Fruit fly (Drosophila melanogaster) whole organism, embryonic: ENCODE data around the gene Prm.

Experiments used
- Atf-2 ChIP-seq: fragments of 200-800 bp; sonication (Bioruptor generic); optimal IDR thresholded peaks from 2 replicates; lab custom pipeline; 2016; ENCODE audit warnings: missing biosample characterization, missing genetic modification characterization
- BtbVII ChIP-seq: fragments of 200-800 bp; sonication (Bioruptor generic); optimal IDR thresholded peaks from 3 replicates; lab custom pipeline; 2017; ENCODE audit warnings: missing biosample characterization, mild to moderate bottlenecking, missing genetic modification characterization
- C15 ChIP-seq: fragments of 200-800 bp; sonication (Bioruptor generic); IDR thresholded peaks from 3 replicates; pipeline ENCODE4 v1.3.6; 2022; ENCODE audit warnings: missing biosample characterization, missing genetic modification characterization
- CG10274 ChIP-seq: fragments of 200-800 bp; sonication (Bioruptor generic); optimal IDR thresholded peaks from 3 replicates; lab custom pipeline; 2017; ENCODE audit warnings: missing biosample characterization, mild to moderate bottlenecking, missing genetic modification characterization
- CG10565 ChIP-seq: fragments of 200-800 bp; sonication (Bioruptor generic); optimal IDR thresholded peaks from 3 replicates; lab custom pipeline; 2016; ENCODE audit warnings: missing biosample characterization, mild to moderate bottlenecking, missing genetic modification characterization
- CG10979 ChIP-seq: fragments of 200-800 bp; sonication (Bioruptor generic); optimal IDR thresholded peaks from 2 replicates; lab custom pipeline; 2018; ENCODE audit warnings: missing biosample characterization, mild to moderate bottlenecking, missing genetic modification characterization, moderate library complexity
- CG12391 ChIP-seq: fragments of 200-800 bp; sonication (Bioruptor generic); optimal IDR thresholded peaks from 3 replicates; lab custom pipeline; 2018; ENCODE audit warnings: missing biosample characterization, mild to moderate bottlenecking, missing genetic modification characterization, moderate library complexity
- CG13894 ChIP-seq: fragments of 200-800 bp; sonication (Bioruptor generic); optimal IDR thresholded peaks from 3 replicates; lab custom pipeline; 2018; ENCODE audit warnings: missing biosample characterization, mild to moderate bottlenecking, missing genetic modification characterization, moderate library complexity
- CG15696 ChIP-seq: fragments of 200-800 bp; sonication (Bioruptor generic); optimal IDR thresholded peaks from 2 replicates; lab custom pipeline; 2019; ENCODE audit warnings: missing biosample characterization, mild to moderate bottlenecking, missing genetic modification characterization, moderate library complexity
- CG17328 ChIP-seq: fragments of 200-800 bp; sonication (Bioruptor generic); IDR thresholded peaks from 2 replicates; pipeline ENCODE4 v1.3.6; 2022; ENCODE audit warnings: missing biosample characterization, missing genetic modification characterization
- CG31224 ChIP-seq: fragments of 200-800 bp; sonication (Bioruptor generic); IDR thresholded peaks from 2 replicates; pipeline ENCODE4 v1.3.6; 2022; ENCODE audit warnings: missing biosample characterization, missing genetic modification characterization
- CG31365 ChIP-seq: fragments of 200-800 bp; sonication (Bioruptor generic); optimal IDR thresholded peaks from 2 replicates; lab custom pipeline; 2018; ENCODE audit warnings: missing biosample characterization, mild to moderate bottlenecking, missing genetic modification characterization
- CG32532 ChIP-seq: fragments of 200-800 bp; sonication (Bioruptor generic); IDR thresholded peaks from 2 replicates; pipeline ENCODE4 v1.3.6; 2022; ENCODE audit warnings: missing biosample characterization, missing genetic modification characterization
- CG32772 ChIP-seq: fragments of 200-800 bp; sonication (Bioruptor generic); IDR thresholded peaks from 2 replicates; pipeline ENCODE4 v1.3.6; 2022; ENCODE audit warnings: missing biosample characterization, missing genetic modification characterization
- CG3726 ChIP-seq: fragments of 200-800 bp; sonication (Bioruptor generic); IDR thresholded peaks from 3 replicates; pipeline ENCODE4, ENCODE4 v1.3.6; 2022; ENCODE audit warnings: missing biosample characterization, missing genetic modification characterization
- CG3995 ChIP-seq: fragments of 200-800 bp; sonication (Bioruptor generic); optimal IDR thresholded peaks from 3 replicates; lab custom pipeline; 2016; ENCODE audit warnings: missing biosample characterization, missing genetic modification characterization
- CG6689 ChIP-seq: fragments of 200-800 bp; sonication (Bioruptor generic); IDR thresholded peaks from 2 replicates; pipeline ENCODE4 v1.3.6; 2022; ENCODE audit warnings: missing biosample characterization, missing genetic modification characterization
- CG7372 ChIP-seq: fragments of 200-800 bp; sonication (Bioruptor generic); IDR thresholded peaks from 2 replicates; pipeline ENCODE4 v1.3.6; 2022; ENCODE audit warnings: missing biosample characterization, missing genetic modification characterization
- CG7928 ChIP-seq: fragments of 200-800 bp; sonication (Bioruptor generic); optimal IDR thresholded peaks from 2 replicates; lab custom pipeline; 2017; ENCODE audit warnings: missing biosample characterization, mild to moderate bottlenecking, missing genetic modification characterization
- CG9727 ChIP-seq: fragments of 200-800 bp; sonication (Bioruptor generic); optimal IDR thresholded peaks from 3 replicates; lab custom pipeline; 2017; ENCODE audit warnings: missing biosample characterization, mild to moderate bottlenecking, missing genetic modification characterization
- CG9932 ChIP-seq: fragments of 200-800 bp; sonication (Bioruptor generic); IDR thresholded peaks from 2 replicates; pipeline ENCODE4 v1.3.6; 2022; ENCODE audit warnings: missing biosample characterization, missing genetic modification characterization
- D ChIP-seq, 2 experiments: fragments of 200-800 bp in 1 of 2; fragments of >200 bp in 1 of 2; sonication (Bioruptor generic) in 1 of 2; optimal IDR thresholded peaks; 2 replicates in 1 of 2; 3 replicates in 1 of 2; lab custom pipeline; 2017; ENCODE audit warnings: mild to moderate bottlenecking in 1 of 2, missing biosample characterization in 1 of 2, missing genetic modification characterization in 1 of 2, missing genetic modification reagents in 1 of 2
- Doc2 ChIP-seq: fragments of 200-800 bp; sonication (Bioruptor generic); IDR thresholded peaks from 2 replicates; pipeline ENCODE4 v1.3.6; 2022; ENCODE audit warnings: missing biosample characterization, missing genetic modification characterization
- Drgx ChIP-seq: fragments of 200-800 bp; sonication (Bioruptor generic); IDR thresholded peaks from 2 replicates; pipeline ENCODE4 v1.3.6; 2022; ENCODE audit warnings: missing biosample characterization, missing genetic modification characterization
- Hmr ChIP-seq: fragments of 200-800 bp; sonication (Bioruptor generic); optimal IDR thresholded peaks from 3 replicates; lab custom pipeline; 2017; ENCODE audit warnings: mild to moderate bottlenecking, missing biosample characterization, missing genetic modification reagents, missing genetic modification characterization
- MBD-R2 ChIP-seq: fragments of 200-800 bp; sonication (Bioruptor generic); IDR thresholded peaks from 2 replicates; pipeline ENCODE4 v1.3.6; 2022; ENCODE audit warnings: missing biosample characterization, missing genetic modification characterization
- Mes4 ChIP-seq: fragments of 200-800 bp; sonication (Bioruptor generic); optimal IDR thresholded peaks from 2 replicates; lab custom pipeline; 2016; ENCODE audit warnings: missing biosample characterization, missing genetic modification characterization
- Opbp ChIP-seq: fragments of 200-800 bp; sonication (Bioruptor generic); IDR thresholded peaks from 3 replicates; pipeline ENCODE4 v1.3.6; 2022; ENCODE audit warnings: missing biosample characterization, missing genetic modification characterization; ENCODE audit not compliant: partially characterized antibody
- Ravus ChIP-seq: fragments of 200-800 bp; sonication (Bioruptor generic); IDR thresholded peaks from 2 replicates; pipeline ENCODE4 v1.3.6; 2022; ENCODE audit warnings: missing biosample characterization, missing genetic modification characterization
- al ChIP-seq: fragments of 200-800 bp; sonication (Bioruptor generic); IDR thresholded peaks from 2 replicates; pipeline ENCODE4 v1.3.6; 2022; ENCODE audit warnings: missing biosample characterization, missing genetic modification characterization
- corto ChIP-seq: fragments of 200-800 bp; sonication (Bioruptor generic); optimal IDR thresholded peaks from 2 replicates; lab custom pipeline; 2016; ENCODE audit warnings: missing biosample characterization, mild to moderate bottlenecking, missing genetic modification characterization, moderate library complexity
- croc ChIP-seq: fragments of 200-800 bp; sonication (Bioruptor generic); conservative IDR thresholded peaks from 3 replicates; pipeline ENCODE4 v1.3.6; 2022; ENCODE audit warnings: missing biosample characterization, missing genetic modification characterization
- disco-r ChIP-seq: fragments of 200-800 bp; sonication (Bioruptor generic); optimal IDR thresholded peaks from 2 replicates; lab custom pipeline; 2016; ENCODE audit warnings: missing biosample characterization, missing genetic modification characterization
- dm ChIP-seq: fragments of 200-800 bp; sonication (Bioruptor generic); optimal IDR thresholded peaks from 3 replicates; lab custom pipeline; 2016; ENCODE audit warnings: missing biosample characterization, missing genetic modification characterization
- fd64A ChIP-seq: fragments of 200-800 bp; sonication (Bioruptor generic); optimal IDR thresholded peaks from 3 replicates; lab custom pipeline; 2018; ENCODE audit warnings: missing biosample characterization, mild to moderate bottlenecking, missing genetic modification characterization
- gsb-n ChIP-seq: fragments of 200-800 bp; sonication (Bioruptor generic); optimal IDR thresholded peaks from 3 replicates; lab custom pipeline; 2018; ENCODE audit warnings: missing biosample characterization, mild to moderate bottlenecking, missing genetic modification characterization
- kah ChIP-seq: fragments of 200-800 bp; sonication (Bioruptor generic); optimal IDR thresholded peaks from 2 replicates; lab custom pipeline; 2018; ENCODE audit warnings: missing biosample characterization, mild to moderate bottlenecking, missing genetic modification characterization
- maf-S ChIP-seq: fragments of 200-800 bp; sonication (Bioruptor generic); optimal IDR thresholded peaks from 2 replicates; lab custom pipeline; 2016; ENCODE audit warnings: missing biosample characterization, missing genetic modification characterization
- nom ChIP-seq: fragments of 200-800 bp; sonication (Bioruptor generic); optimal IDR thresholded peaks from 2 replicates; lab custom pipeline; 2017; ENCODE audit warnings: missing biosample characterization, missing genetic modification characterization, mild to moderate bottlenecking, moderate library complexity, missing genetic modification reagents
- pan ChIP-seq, 4 experiments: fragments of >200 bp in 3 of 4; fragments of 200-800 bp in 1 of 4; sonication (Bioruptor generic) in 1 of 4; optimal IDR thresholded peaks in 3 of 4; IDR thresholded peaks in 1 of 4; 2 replicates each; pipeline versions ENCODE4 v1.3.6 to Lab custom; 2017 to 2022; ENCODE audit warnings: missing biosample characterization in 2 of 4, missing genetic modification characterization in 2 of 4, mixed read lengths in 1 of 4
- peb ChIP-seq: fragments of 200-800 bp; sonication (Bioruptor generic); IDR thresholded peaks from 2 replicates; pipeline ENCODE4 v1.3.6; 2022; ENCODE audit warnings: missing biosample characterization, missing genetic modification characterization
- ranshi ChIP-seq: fragments of 200-800 bp; sonication (Bioruptor generic); IDR thresholded peaks from 2 replicates; pipeline ENCODE4 v1.3.6; 2022; ENCODE audit warnings: missing biosample characterization, missing genetic modification characterization
- repo ChIP-seq: fragments of 200-800 bp; sonication (Bioruptor generic); optimal IDR thresholded peaks from 2 replicates; lab custom pipeline; 2016; ENCODE audit warnings: missing biosample characterization, missing genetic modification characterization
- sna ChIP-seq: fragments of 200-800 bp; sonication (Bioruptor generic); IDR thresholded peaks from 2 replicates; pipeline ENCODE4 v1.3.6; 2022; ENCODE audit warnings: missing biosample characterization, missing genetic modification characterization; ENCODE audit not compliant: partially characterized antibody
- toy ChIP-seq: fragments of 200-800 bp; sonication (Bioruptor generic); IDR thresholded peaks from 2 replicates; pipeline ENCODE4 v1.3.6; 2022; ENCODE audit warnings: missing biosample characterization, missing genetic modification characterization
- tx ChIP-seq: fragments of 200-800 bp; sonication (Bioruptor generic); optimal IDR thresholded peaks from 2 replicates; lab custom pipeline; 2016; ENCODE audit warnings: missing biosample characterization, missing genetic modification characterization
- wdn ChIP-seq: fragments of 200-800 bp; sonication (Bioruptor generic); IDR thresholded peaks from 2 replicates; pipeline ENCODE4 v1.3.6; 2022; ENCODE audit warnings: missing biosample characterization, missing genetic modification characterization
- yki ChIP-seq: fragments of >200 bp; optimal IDR thresholded peaks from 3 replicates; lab custom pipeline; 2018
- zen2 ChIP-seq: fragments of 200-800 bp; sonication (Bioruptor generic); IDR thresholded peaks from 3 replicates; pipeline ENCODE4 v1.3.6; 2022; ENCODE audit warnings: missing biosample characterization, missing genetic modification characterization; ENCODE audit not compliant: partially characterized antibody

Gene Prm

dm6 chr3L:8689675-8690074 is 55.4 kb downstream of the Prm start (continued):
- TF ChIP-seq gsb-n (tag; lab: Kevin White, UChicago) (no peak), fd64A (GFP tag; lab: Kevin White, UChicago) (no peak), CG31224 (GFP tag; lab: Robert Waterston, UW) (no peak), sna (GFP tag; lab: Robert Waterston, UW) (no peak), repo (GFP tag; lab: Kevin White, UChicago) (no peak), disco-r (GFP tag; lab: Kevin White, UChicago) (peak; percentile 28), CG17328 (no peak), C15 (GFP tag; lab: Robert Waterston, UW) (peak; percentile 58; the same call in 1 of the 3 replicates), Mes4 (no peak), kah (GFP tag; lab: Kevin White, UChicago) (no peak), toy (GFP tag; lab: Robert Waterston, UW) (no peak), BtbVII (GFP tag; lab: Kevin White, UChicago) (peak; percentile 76), CG32532 (GFP tag; lab: Robert Waterston, UW) (peak; percentile 25; the same call in 1 of the 2 replicates), nom (no peak), corto (no peak), Atf-2 (GFP tag; lab: Kevin White, UChicago) (no peak), MBD-R2 (GFP tag; lab: Robert Waterston, UW) (no peak), D (optimal IDR thresholded peaks at IDR 0.05; lab: Kevin White, UChicago) (no peak), D (GFP tag; optimal IDR thresholded peaks at IDR 0.05; lab: Kevin White, UChicago) (peak; percentile 15)

dm6 chr3L:8688694-8689291 is 56.3 kb downstream of the Prm start:
- no peak for TF ChIP-seq Drgx (GFP tag; lab: Robert Waterston, UW)
- no peak for TF ChIP-seq Doc2 (GFP tag; lab: Robert Waterston, UW)
- TF ChIP-seq Hmr (GFP tag; lab: Kevin White, UChicago): peak; percentile 11
- peak; percentile 90 for TF ChIP-seq CG3995 (GFP tag; lab: Kevin White, UChicago)
- TF ChIP-seq tx: no peak
- TF ChIP-seq al: no peak
- TF ChIP-seq ranshi: no peak
- no peak for TF ChIP-seq CG12391
- TF ChIP-seq croc: no peak
- TF ChIP-seq CG7928: no peak
- TF ChIP-seq CG6689 (GFP tag; lab: Robert Waterston, UW): no peak
- no peak for TF ChIP-seq CG31365 (tag; lab: Kevin White, UChicago)
- TF ChIP-seq CG7372 (GFP tag; lab: Robert Waterston, UW): peak; percentile 32; the same call in 1 of the 2 replicates
- no peak for TF ChIP-seq dm (GFP tag; lab: Kevin White, UChicago)
- no peak for TF ChIP-seq CG3726
- TF ChIP-seq peb: no peak
- no peak for TF ChIP-seq wdn (GFP tag; lab: Robert Waterston, UW)
- no peak for TF ChIP-seq CG10979 (tag; lab: Kevin White, UChicago)
- no peak for TF ChIP-seq zen2 (GFP tag; lab: Robert Waterston, UW)
- no peak for TF ChIP-seq maf-S
- peak; percentile 0 for TF ChIP-seq CG13894
- TF ChIP-seq CG10274 (GFP tag; lab: Kevin White, UChicago): no peak
- 0 out of 2 replicates have a peak, but pooled peaks have one; percentile 7 for TF ChIP-seq CG9932 (GFP tag; lab: Robert Waterston, UW)
- TF ChIP-seq nom: peak; percentile 5
- no peak for TF ChIP-seq CG10565 (GFP tag; lab: Kevin White, UChicago)
- TF ChIP-seq pan (optimal IDR thresholded peaks at IDR 0.05; lab: Kevin White, UChicago): no peak
- TF ChIP-seq pan (GFP tag; optimal IDR thresholded peaks at IDR 0.05 in 1 of 2, IDR thresholded peaks at IDR 0.05 in 1 of 2): peak in 1 of 2 experiments; percentile 24
- no peak for TF ChIP-seq Opbp
- no peak for TF ChIP-seq CG15696 (tag; lab: Kevin White, UChicago)
- no peak for TF ChIP-seq yki
- TF ChIP-seq CG9727 (GFP tag; lab: Kevin White, UChicago): no peak
- TF ChIP-seq CG32772: peak; percentile 40; the same call in 1 of the 2 replicates
- TF ChIP-seq Ravus: no peak
